Worm (Caenorhabditis elegans) whole organism, L2 larva: Measurements from ENCODE around the gene selt-1.2.

ENCODE experiments used
- aly-2 ChIP-seq: fragments of 150-350 bp; optimal IDR thresholded peaks from 2 replicates; lab custom pipeline; 2014; ENCODE audit warnings: missing biosample characterization, missing genetic modification characterization
- blmp-1 ChIP-seq: sonication (generic microtip); optimal IDR thresholded peaks from 2 replicates; lab custom pipeline; 2017; ENCODE audit warnings: missing genetic modification characterization, mild to moderate bottlenecking, missing compliant biosample characterization, antibody characterized with exemption, moderate library complexity; ENCODE audit not compliant: insufficient read depth
- crh-2 ChIP-seq: sonication (generic microtip); optimal IDR thresholded peaks from 2 replicates; lab custom pipeline; 2017; ENCODE audit warnings: missing biosample characterization, missing genetic modification characterization
- dmd-4 ChIP-seq: sonication (generic microtip); optimal IDR thresholded peaks from 2 replicates; lab custom pipeline; 2017; ENCODE audit warnings: missing biosample characterization, missing genetic modification characterization
- egl-27 ChIP-seq: sonication (generic microtip); optimal IDR thresholded peaks from 3 replicates; lab custom pipeline; 2017; ENCODE audit warnings: missing biosample characterization, missing genetic modification reagents, missing genetic modification characterization
- elt-3 ChIP-seq: sonication (generic microtip); optimal IDR thresholded peaks from 2 replicates; lab custom pipeline; 2017; ENCODE audit warnings: missing biosample characterization, missing genetic modification characterization
- lin-39 ChIP-seq: fragments of 150-350 bp; optimal IDR thresholded peaks from 2 replicates; lab custom pipeline; 2014; ENCODE audit warnings: missing biosample characterization, missing genetic modification reagents, missing genetic modification characterization
- nhr-12 ChIP-seq: fragments of 150-350 bp; optimal IDR thresholded peaks from 2 replicates; lab custom pipeline; 2014; ENCODE audit warnings: missing biosample characterization, missing genetic modification characterization
- nhr-237 ChIP-seq: fragments of 150-350 bp; optimal IDR thresholded peaks from 2 replicates; lab custom pipeline; 2014; ENCODE audit warnings: missing biosample characterization, missing genetic modification characterization
- unc-39 ChIP-seq: fragments of 150-350 bp; optimal IDR thresholded peaks from 2 replicates; lab custom pipeline; 2014; ENCODE audit warnings: missing biosample characterization, missing genetic modification characterization
- zag-1 ChIP-seq: fragments of 150-350 bp; optimal IDR thresholded peaks from 2 replicates; lab custom pipeline; 2014; ENCODE audit warnings: missing biosample characterization, missing genetic modification characterization
- ztf-11 ChIP-seq: sonication (generic microtip); optimal IDR thresholded peaks from 2 replicates; lab custom pipeline; 2017; ENCODE audit warnings: missing biosample characterization, missing genetic modification characterization

- TF ChIP-seq crh-2 (tag; lab: Kevin White, UChicago) (no peak), elt-3 (tag; lab: Kevin White, UChicago) (no peak), egl-27 (tag; lab: Kevin White, UChicago) (no peak), lin-39 (tag; lab: Kevin White, UChicago) (no peak), zag-1 (no peak), aly-2 (no peak), nhr-237 (tag; lab: Kevin White, UChicago) (no peak), nhr-12 (tag; lab: Kevin White, UChicago) (no peak), unc-39 (tag; lab: Kevin White, UChicago) (no peak), dmd-4 (no peak), ztf-11 (tag; lab: Kevin White, UChicago) (no peak), blmp-1 (tag; lab: Kevin White, UChicago) (no peak)
Observed at ce11 chrV:10723583-10723982, 23.6 kb downstream of the selt-1.2 start.
